Fruit fly (Drosophila melanogaster): Measurements from ENCODE around the gene CG5282.
A peak's percentile ranks its signal among the peaks of the same experiment; 100 is the strongest.

The CG5282 gene

DNA sequence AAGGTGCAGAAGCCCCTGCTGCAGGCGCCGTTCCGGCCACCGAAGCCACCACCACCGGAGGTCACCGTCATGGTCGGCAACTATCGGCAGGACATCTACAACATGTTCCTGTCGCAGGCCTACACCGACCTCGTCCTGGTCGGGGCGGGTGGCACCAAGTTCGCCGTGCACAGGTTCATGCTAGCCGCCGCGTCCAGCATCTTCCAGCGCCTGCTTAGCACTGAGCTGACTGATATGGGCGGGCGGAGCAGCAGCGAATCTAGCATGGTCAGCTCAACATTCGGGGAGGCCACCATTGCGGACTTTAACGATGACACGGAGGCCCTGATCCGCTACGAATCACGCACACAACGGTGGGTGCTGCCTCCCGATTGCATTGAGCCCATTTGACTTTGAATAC lies 46.4 kb downstream of the CG5282 start:
- TF ChIP-seq Pif1B (GFP tag; optimal IDR thresholded peaks at IDR 0.05) = no peak
- TF ChIP-seq CG14655 (GFP tag; optimal IDR thresholded peaks at IDR 0.05) = no peak
- no peak for TF ChIP-seq CG12605 (GFP tag; IDR thresholded peaks at IDR 0.05)
- no peak for TF ChIP-seq Snoo (tag; optimal IDR thresholded peaks at IDR 0.05)
- TF ChIP-seq gl (tag; optimal IDR thresholded peaks at IDR 0.05) = no peak
- no peak for TF ChIP-seq CG8159 (tag; optimal IDR thresholded peaks at IDR 0.05)
- no peak for TF ChIP-seq CG32121 (GFP tag; IDR thresholded peaks at IDR 0.05)
- TF ChIP-seq Ets98B (GFP tag; IDR thresholded peaks at IDR 0.05) = no peak
- no peak for TF ChIP-seq CG34367 (tag; optimal IDR thresholded peaks at IDR 0.05)
- TF ChIP-seq EcR (GFP tag; optimal IDR thresholded peaks at IDR 0.05) = no peak
- TF ChIP-seq rn (GFP tag; IDR thresholded peaks at IDR 0.05) = no peak
- no peak for TF ChIP-seq CG15710 (tag; optimal IDR thresholded peaks at IDR 0.05)
- TF ChIP-seq CG13204 (GFP tag; optimal IDR thresholded peaks at IDR 0.05) = no peak
- no peak for TF ChIP-seq CG4496 (GFP tag; IDR thresholded peaks at IDR 0.05)
- TF ChIP-seq D1 (tag; optimal IDR thresholded peaks at IDR 0.05) = no peak
- TF ChIP-seq Pif1A (GFP tag; optimal IDR thresholded peaks at IDR 0.05) = no peak
- no peak for TF ChIP-seq CG8301 (tag; optimal IDR thresholded peaks at IDR 0.05)
- TF ChIP-seq CG10348 (GFP tag; IDR thresholded peaks at IDR 0.05) = no peak

DNA sequence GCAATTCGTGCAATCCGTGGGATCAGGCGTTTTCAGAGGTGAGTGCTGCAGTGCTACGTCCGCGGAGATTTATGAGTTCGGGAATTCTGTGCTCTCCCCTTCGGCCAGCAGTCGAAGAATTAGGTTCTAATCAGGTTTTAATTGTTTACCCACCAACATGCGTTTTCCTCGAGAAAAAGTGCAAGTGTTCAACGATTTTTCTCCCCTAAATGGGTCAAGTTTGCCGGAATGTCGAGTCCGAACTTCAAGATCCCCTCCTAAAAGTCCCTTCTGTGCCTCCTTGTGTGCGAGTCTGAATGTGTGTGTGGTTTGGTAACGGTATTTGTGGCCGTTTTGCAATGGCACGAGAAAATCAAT lies 49.3 kb downstream of the CG5282 start:
- TF ChIP-seq EcR (GFP tag; optimal IDR thresholded peaks at IDR 0.05) (peak; percentile 12), D1 (tag; optimal IDR thresholded peaks at IDR 0.05) (no peak)

DNA sequence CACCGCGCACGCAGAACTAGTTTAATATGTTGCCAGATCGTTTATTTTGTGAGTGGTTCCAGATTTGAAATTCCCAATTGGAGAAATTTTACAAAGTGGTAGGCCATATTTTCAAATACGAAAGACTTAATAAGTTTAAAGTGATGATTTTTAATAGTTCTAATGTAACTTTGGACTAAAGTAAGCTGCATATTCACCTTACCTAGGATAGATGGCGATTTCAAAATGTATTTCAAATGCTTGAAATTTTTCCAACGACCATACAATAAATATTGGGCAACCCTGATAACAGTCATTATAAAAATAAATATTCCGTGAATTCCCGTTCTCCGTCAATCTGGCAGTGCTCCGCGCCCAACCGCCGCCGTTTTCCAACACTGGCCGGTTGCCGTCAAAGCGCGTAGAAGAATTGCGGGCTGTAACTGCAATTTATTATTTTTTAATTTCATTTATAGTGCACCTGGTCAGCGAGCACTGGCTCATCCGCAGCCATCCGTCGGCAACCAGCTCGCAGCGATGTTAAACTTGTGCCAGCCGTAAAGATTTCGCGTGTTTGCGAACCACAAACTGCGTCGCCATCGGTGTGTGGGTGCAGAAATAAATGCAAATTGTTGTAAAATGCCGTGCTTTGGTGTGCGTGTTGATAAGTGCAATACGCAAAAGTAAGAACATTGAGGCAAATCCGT lies 49.9 kb downstream of the CG5282 start, which contains the start of the genes Ide and RhoBTB:
TSS of gene Ide (minus strand) at position 19 of the 686 bp plus-strand sequence.
TSS of gene RhoBTB (plus strand) at position 365 of the 686 bp plus-strand sequence.
- TF ChIP-seq EcR (GFP tag; optimal IDR thresholded peaks at IDR 0.05) = no peak
- TF ChIP-seq fd96Ca (GFP tag; IDR thresholded peaks at IDR 0.05) = peak; percentile 14; the same call in 1 of the 3 replicates
- no peak for TF ChIP-seq CG13204 (GFP tag; optimal IDR thresholded peaks at IDR 0.05)
- TF ChIP-seq Pif1A (GFP tag; optimal IDR thresholded peaks at IDR 0.05) = no peak
- peak; percentile 42; the same call in 1 of the 2 replicates for TF ChIP-seq Ets98B (GFP tag; IDR thresholded peaks at IDR 0.05)
- no peak for TF ChIP-seq D1 (tag; optimal IDR thresholded peaks at IDR 0.05)
- peak; percentile 67 for TF ChIP-seq CG17806 (tag; optimal IDR thresholded peaks at IDR 0.05)
- peak; percentile 68 for TF ChIP-seq CG9948 (tag; optimal IDR thresholded peaks at IDR 0.05)
- TF ChIP-seq Snoo (tag; optimal IDR thresholded peaks at IDR 0.05) = peak; percentile 71
- peak; percentile 75 for TF ChIP-seq CG8159 (tag; optimal IDR thresholded peaks at IDR 0.05)
- peak; percentile 66 for TF ChIP-seq CG8301 (tag; optimal IDR thresholded peaks at IDR 0.05)
- peak; percentile 74; the same call in 2 of the 3 replicates for TF ChIP-seq CG4496 (GFP tag; IDR thresholded peaks at IDR 0.05)
- no peak for TF ChIP-seq Pif1B (GFP tag; optimal IDR thresholded peaks at IDR 0.05)
- TF ChIP-seq CG12605 (GFP tag; IDR thresholded peaks at IDR 0.05) = 0 out of 2 replicates have a peak, but pooled peaks have one; percentile 22
- peak; percentile 83 for TF ChIP-seq CG10348 (GFP tag; IDR thresholded peaks at IDR 0.05)
- TF ChIP-seq CG15710 (tag; optimal IDR thresholded peaks at IDR 0.05) = peak; percentile 80
- TF ChIP-seq CG14655 (GFP tag; optimal IDR thresholded peaks at IDR 0.05) = no peak
- no peak for TF ChIP-seq gl (tag; optimal IDR thresholded peaks at IDR 0.05)
- peak; percentile 58 for TF ChIP-seq CG32121 (GFP tag; IDR thresholded peaks at IDR 0.05)
- TF ChIP-seq CG34367 (tag; optimal IDR thresholded peaks at IDR 0.05) = peak; percentile 65
- peak; percentile 32; the same call in 1 of the 2 replicates for TF ChIP-seq rn (GFP tag; IDR thresholded peaks at IDR 0.05)

DNA sequence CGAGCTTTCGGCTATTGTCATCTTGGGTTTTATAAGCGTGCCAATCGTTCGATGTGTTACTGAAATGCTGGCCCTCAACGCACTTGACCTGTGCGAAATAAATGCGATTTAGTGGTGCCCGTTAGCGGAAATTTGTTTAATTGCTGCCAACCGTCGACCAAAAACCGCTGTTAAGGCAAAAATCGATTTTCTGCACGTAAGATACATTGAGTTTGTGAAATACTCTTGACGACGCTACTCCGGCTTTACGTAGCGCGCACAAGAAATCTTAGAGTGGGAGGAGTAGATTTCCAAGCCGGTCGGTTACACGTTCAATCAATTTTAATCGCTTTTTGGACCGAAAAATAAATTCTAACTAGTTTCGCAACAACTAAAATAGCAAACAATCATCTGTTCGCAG lies 50.4 kb downstream of the CG5282 start:
- TF ChIP-seq CG4496 (GFP tag; IDR thresholded peaks at IDR 0.05) (no peak), CG9948 (tag; optimal IDR thresholded peaks at IDR 0.05) (no peak), CG12605 (GFP tag; IDR thresholded peaks at IDR 0.05) (no peak), EcR (GFP tag; optimal IDR thresholded peaks at IDR 0.05) (no peak), CG15710 (tag; optimal IDR thresholded peaks at IDR 0.05) (no peak), Pif1A (GFP tag; optimal IDR thresholded peaks at IDR 0.05) (no peak), CG10348 (GFP tag; IDR thresholded peaks at IDR 0.05) (no peak), CG13204 (GFP tag; optimal IDR thresholded peaks at IDR 0.05) (no peak), CG17806 (tag; optimal IDR thresholded peaks at IDR 0.05) (no peak), rn (GFP tag; IDR thresholded peaks at IDR 0.05) (no peak), CG8159 (tag; optimal IDR thresholded peaks at IDR 0.05) (no peak), CG34367 (tag; optimal IDR thresholded peaks at IDR 0.05) (no peak), CG8301 (tag; optimal IDR thresholded peaks at IDR 0.05) (no peak), fd96Ca (GFP tag; IDR thresholded peaks at IDR 0.05) (no peak), CG32121 (GFP tag; IDR thresholded peaks at IDR 0.05) (no peak), gl (tag; optimal IDR thresholded peaks at IDR 0.05) (no peak), Snoo (tag; optimal IDR thresholded peaks at IDR 0.05) (no peak)
